Worm (Caenorhabditis elegans) whole organism, young adult: ENCODE results near the gene suf-1.

ENCODE experiments used
- C06A6.2 ChIP-seq: fragments of 200-800 bp; sonication (Bioruptor generic); conservative IDR thresholded peaks from 2 replicates; pipeline ENCODE4 v1.3.6; 2022; ENCODE audit warnings: missing genetic modification characterization, missing compliant biosample characterization
- F39B2.1 ChIP-seq: fragments of 200-800 bp; sonication (Bioruptor generic); IDR thresholded peaks from 2 replicates; pipeline ENCODE4 v1.3.6; 2022; ENCODE audit warnings: missing genetic modification reagents, missing genetic modification characterization, missing compliant biosample characterization
- akir-1 ChIP-seq: fragments of 200-800 bp; sonication (Bioruptor generic); optimal IDR thresholded peaks from 2 replicates; lab custom pipeline; 2018; ENCODE audit warnings: mild to moderate bottlenecking, missing genetic modification characterization, moderate library complexity, missing compliant biosample characterization
- athp-1 ChIP-seq: sonication (generic microtip); optimal IDR thresholded peaks from 2 replicates; lab custom pipeline; 2017; ENCODE audit warnings: mild to moderate bottlenecking, missing genetic modification characterization, missing compliant biosample characterization
- attf-6 ChIP-seq: fragments of 200-800 bp; sonication (Bioruptor generic); IDR thresholded peaks from 2 replicates; pipeline ENCODE4 v1.3.6; 2022; ENCODE audit warnings: missing genetic modification reagents, missing genetic modification characterization, missing compliant biosample characterization
- ceh-40 ChIP-seq: fragments of 200-800 bp; sonication (Bioruptor generic); IDR thresholded peaks from 2 replicates; pipeline ENCODE4 v1.3.6; 2022; ENCODE audit warnings: missing genetic modification characterization, missing compliant biosample characterization
- die-1 ChIP-seq: sonication (generic microtip); optimal IDR thresholded peaks from 2 replicates; lab custom pipeline; 2016; ENCODE audit warnings: missing genotype, mild to moderate bottlenecking, missing genetic modification characterization, missing compliant biosample characterization
- efl-1 ChIP-seq: fragments of 150-350 bp; optimal IDR thresholded peaks from 2 replicates; lab custom pipeline; 2014; ENCODE audit warnings: missing biosample characterization, missing genetic modification reagents, missing genetic modification characterization
- ekl-4 ChIP-seq: fragments of 200-800 bp; sonication (Bioruptor generic); IDR thresholded peaks from 2 replicates; pipeline ENCODE4 v1.3.6; 2022; ENCODE audit warnings: missing genetic modification reagents, missing genetic modification characterization, missing compliant biosample characterization
- hmg-1.2 ChIP-seq: fragments of 200-800 bp; sonication (Bioruptor generic); IDR thresholded peaks from 2 replicates; pipeline ENCODE4 v1.3.6; 2022; ENCODE audit warnings: missing genetic modification reagents, missing genetic modification characterization, missing compliant biosample characterization
- let-526 ChIP-seq: fragments of 200-800 bp; sonication (Bioruptor generic); IDR thresholded peaks from 2 replicates; pipeline ENCODE4 v1.3.6; 2022; ENCODE audit warnings: missing genetic modification reagents, missing genetic modification characterization, missing compliant biosample characterization
- lsl-1 ChIP-seq: fragments of 200-800 bp; sonication (Bioruptor generic); optimal IDR thresholded peaks from 2 replicates; lab custom pipeline; 2018; ENCODE audit warnings: mild to moderate bottlenecking, missing genetic modification characterization, moderate library complexity, missing compliant biosample characterization
- madf-6 ChIP-seq: fragments of 200-800 bp; sonication (Bioruptor generic); IDR thresholded peaks from 2 replicates; pipeline ENCODE4 v1.3.6; 2022; ENCODE audit warnings: missing genetic modification reagents, missing genetic modification characterization, missing compliant biosample characterization
- madf-8 ChIP-seq: fragments of 200-800 bp; sonication (Bioruptor generic); conservative IDR thresholded peaks from 2 replicates; pipeline ENCODE4 v1.3.6; 2022; ENCODE audit warnings: missing genetic modification reagents, missing genetic modification characterization, missing compliant biosample characterization
- rpc-1 ChIP-seq, 2 experiments: fragments of 150-350 bp in 1 of 2; sonication (generic microtip) in 1 of 2; optimal IDR thresholded peaks; 2 replicates each; lab custom pipeline; 2014 to 2018; ENCODE audit warnings: missing biosample characterization in 1 of 2, missing genetic modification characterization in 1 of 2, missing genetic modification reagents in 1 of 2, missing genotype in 1 of 2
- tlf-1 ChIP-seq: fragments of 200-800 bp; sonication (Bioruptor generic); optimal IDR thresholded peaks from 2 replicates; lab custom pipeline; 2018; ENCODE audit warnings: mild to moderate bottlenecking, missing genetic modification characterization, missing compliant biosample characterization

suf-1 gene

DNA sequence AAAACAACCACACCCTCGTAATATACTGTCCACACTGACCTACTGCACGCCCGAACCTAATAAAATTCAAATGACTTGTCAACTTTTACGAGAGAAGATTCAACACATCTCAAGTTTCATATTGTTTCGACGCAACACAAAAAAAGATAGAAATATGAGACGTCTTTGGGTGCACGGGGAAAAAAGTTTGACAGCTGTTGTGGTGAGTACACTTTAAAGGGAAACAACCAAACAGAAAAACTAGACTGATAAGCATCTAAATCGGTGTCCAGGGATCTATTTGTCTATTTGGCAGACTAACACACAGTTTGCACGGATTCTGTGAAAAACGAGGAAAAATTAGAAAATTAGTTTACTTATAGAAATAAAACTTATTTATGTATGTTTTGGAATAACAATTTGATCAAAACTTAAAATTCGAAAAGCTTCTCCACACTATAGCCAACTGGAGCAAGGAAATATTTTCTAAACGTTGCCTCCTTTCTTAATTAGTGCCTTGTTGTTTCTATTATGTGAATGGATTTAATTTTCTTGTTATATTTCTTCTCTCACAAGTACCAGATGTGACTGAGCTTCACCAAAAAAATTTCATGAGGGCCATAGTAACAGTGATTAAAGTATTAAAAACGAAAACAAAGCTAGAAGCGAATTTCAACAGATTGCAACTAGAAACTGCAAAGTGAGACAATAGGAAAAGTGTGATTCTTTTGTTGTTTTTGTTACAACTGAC is 40.1 kb downstream of the suf-1 start (continued):
- TF ChIP-seq die-1 (tag; lab: Kevin White, UChicago) (no peak), ceh-40 (GFP tag; lab: Robert Waterston, UW) (no peak), attf-6 (GFP tag; lab: Robert Waterston, UW) (no peak), C06A6.2 (no peak)
- TF ChIP-seq, all 124 proteins: peak for 0

DNA sequence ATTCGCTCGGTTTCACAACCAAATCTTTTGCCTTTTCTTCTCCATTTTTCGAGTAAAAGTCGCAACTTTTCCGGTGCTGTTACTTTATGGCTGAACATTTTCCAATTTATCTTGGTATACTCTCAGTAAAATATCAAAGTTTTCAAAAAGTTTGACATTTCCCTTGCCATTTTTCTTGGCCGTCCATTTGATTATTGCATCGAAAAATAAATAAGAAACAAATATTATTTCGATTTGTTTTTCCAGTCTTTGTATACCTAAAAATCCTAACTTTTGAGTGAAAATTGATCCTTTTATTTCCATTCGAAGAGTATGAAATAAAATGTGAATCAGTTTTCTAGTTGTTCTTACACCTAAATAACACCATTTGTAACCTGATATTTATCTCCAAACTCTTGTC is 42.8 kb downstream of the suf-1 start:
- TF ChIP-seq let-526 (GFP tag; lab: Robert Waterston, UW) (no peak), akir-1 (no peak), tlf-1 (GFP tag; lab: Kevin White, UChicago) (no peak), athp-1 (tag; lab: Kevin White, UChicago) (no peak), rpc-1 (optimal IDR thresholded peaks at IDR 0.05; lab: Kevin White, UChicago) (no peak), rpc-1 (tag; optimal IDR thresholded peaks at IDR 0.05; lab: Kevin White, UChicago) (no peak), ekl-4 (no peak)
- TF ChIP-seq, all 124 proteins: peak for 0

DNA sequence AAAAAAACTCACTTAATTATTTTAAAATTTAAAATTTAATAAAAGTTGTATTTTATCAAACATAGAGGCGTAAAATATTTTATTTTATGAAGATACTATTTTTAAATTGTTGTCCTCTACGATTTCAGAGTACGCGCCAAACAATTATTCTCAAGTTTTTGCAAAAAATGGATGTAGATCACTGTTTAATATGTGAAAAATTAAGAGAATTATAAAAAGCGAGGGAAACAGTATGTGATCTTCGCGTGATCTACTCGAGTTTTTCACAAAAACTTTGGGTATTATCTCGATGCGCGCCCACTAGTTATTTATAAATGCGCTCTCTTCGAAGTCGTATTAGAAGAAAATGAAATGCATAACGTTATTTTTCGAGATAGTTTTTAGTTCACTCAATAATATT is 45.2 kb downstream of the suf-1 start:
- no peak for TF ChIP-seq rpc-1 (optimal IDR thresholded peaks at IDR 0.05; lab: Kevin White, UChicago)
- no peak for TF ChIP-seq rpc-1 (tag; optimal IDR thresholded peaks at IDR 0.05; lab: Kevin White, UChicago)
- TF ChIP-seq hmg-1.2 (GFP tag; lab: Robert Waterston, UW), result peak; percentile 20; the same call in 1 of the 2 replicates
- peak; percentile 2 for TF ChIP-seq lsl-1 (GFP tag; lab: Kevin White, UChicago)
- peak; percentile 67 for TF ChIP-seq efl-1 (GFP tag; lab: Kevin White, UChicago)
- peak; percentile 57 for TF ChIP-seq madf-8 (GFP tag; lab: Robert Waterston, UW)
- TF ChIP-seq madf-6 (GFP tag; lab: Robert Waterston, UW), result peak; percentile 71

DNA sequence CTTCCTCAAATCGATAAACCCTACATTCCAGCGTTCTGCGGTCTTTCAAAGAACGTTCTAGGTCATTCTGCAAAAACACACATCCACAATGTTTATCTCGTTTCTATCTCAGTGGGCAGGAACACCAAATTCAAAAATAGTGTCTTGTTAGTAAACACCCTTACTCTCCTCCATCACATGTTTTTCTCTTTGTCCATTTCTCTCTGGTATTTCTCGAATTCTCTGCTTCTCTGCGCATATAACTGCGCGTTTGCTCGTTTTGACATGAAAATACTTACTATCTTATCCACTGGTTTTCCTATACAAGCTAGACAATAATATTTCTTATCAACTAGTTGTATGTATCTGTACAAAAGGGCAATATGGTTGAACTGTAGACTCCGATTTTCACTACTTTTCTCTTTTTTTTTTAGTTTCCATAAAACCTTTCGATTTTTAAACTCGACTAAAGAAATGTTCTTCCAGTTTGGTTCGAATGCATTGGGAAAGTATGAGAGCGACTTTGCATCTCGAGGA is 47.1 kb downstream of the suf-1 start, which contains the start of gene pyr-1:
TSS of gene pyr-1 (plus strand) at position 466 of the 516 bp plus-strand sequence.
- TF ChIP-seq F39B2.1 (GFP tag; lab: Robert Waterston, UW) (no peak), hmg-1.2 (GFP tag; lab: Robert Waterston, UW) (peak; percentile 62; the same call in 1 of the 2 replicates)
